Worm (Caenorhabditis elegans) whole organism, L2 larva: Measurements from ENCODE around the gene srt-53.
A peak's percentile ranks its signal among the peaks of the same experiment; 100 is the strongest.

Source experiments
- C34F6.9 ChIP-seq: fragments of 150-350 bp; optimal IDR thresholded peaks from 2 replicates; lab custom pipeline; 2014; ENCODE audit warnings: missing biosample characterization, missing genetic modification characterization
- F13H6.1 ChIP-seq: sonication (generic microtip); optimal IDR thresholded peaks from 2 replicates; lab custom pipeline; 2016; ENCODE audit warnings: missing genetic modification characterization, missing compliant biosample characterization
- R02D3.7 ChIP-seq: fragments of 150-350 bp; optimal IDR thresholded peaks from 2 replicates; lab custom pipeline; 2014; ENCODE audit warnings: missing biosample characterization, missing genetic modification characterization
- Y55F3AM.14 ChIP-seq: fragments of 200-800 bp; sonication (Bioruptor generic); optimal IDR thresholded peaks from 2 replicates; lab custom pipeline; 2018; ENCODE audit warnings: mild to moderate bottlenecking, missing genetic modification characterization, missing compliant biosample characterization
- aly-2 ChIP-seq: fragments of 150-350 bp; optimal IDR thresholded peaks from 2 replicates; lab custom pipeline; 2014; ENCODE audit warnings: missing biosample characterization, missing genetic modification characterization
- ama-1 ChIP-seq: fragments of 150-350 bp; optimal IDR thresholded peaks from 2 replicates; lab custom pipeline; 2018; ENCODE audit warnings: inconsistent platforms
- ceh-16 ChIP-seq: fragments of 150-350 bp; optimal IDR thresholded peaks from 2 replicates; lab custom pipeline; 2014; ENCODE audit warnings: missing biosample characterization, missing genetic modification characterization
- ceh-82 ChIP-seq: fragments of 150-350 bp; optimal IDR thresholded peaks from 2 replicates; lab custom pipeline; 2014; ENCODE audit warnings: missing biosample characterization, missing genetic modification characterization
- crh-2 ChIP-seq: sonication (generic microtip); optimal IDR thresholded peaks from 2 replicates; lab custom pipeline; 2017; ENCODE audit warnings: missing biosample characterization, missing genetic modification characterization
- dmd-4 ChIP-seq: sonication (generic microtip); optimal IDR thresholded peaks from 2 replicates; lab custom pipeline; 2017; ENCODE audit warnings: missing biosample characterization, missing genetic modification characterization
- egl-27 ChIP-seq: sonication (generic microtip); optimal IDR thresholded peaks from 3 replicates; lab custom pipeline; 2017; ENCODE audit warnings: missing biosample characterization, missing genetic modification reagents, missing genetic modification characterization
- elt-1 ChIP-seq: fragments of 150-350 bp; optimal IDR thresholded peaks from 2 replicates; lab custom pipeline; 2014; ENCODE audit warnings: missing biosample characterization, missing genetic modification characterization
- elt-3 ChIP-seq: sonication (generic microtip); optimal IDR thresholded peaks from 2 replicates; lab custom pipeline; 2017; ENCODE audit warnings: missing biosample characterization, missing genetic modification characterization
- lin-11 ChIP-seq: fragments of 150-350 bp; sonication (generic microtip); optimal IDR thresholded peaks from 2 replicates; lab custom pipeline; 2014; ENCODE audit warnings: missing biosample characterization, missing genetic modification characterization, inconsistent platforms, mixed read lengths
- lin-39 ChIP-seq: fragments of 150-350 bp; optimal IDR thresholded peaks from 2 replicates; lab custom pipeline; 2014; ENCODE audit warnings: missing biosample characterization, missing genetic modification reagents, missing genetic modification characterization
- lsy-2 ChIP-seq, 2 experiments: fragments of 150-350 bp in 1 of 2; sonication (generic microtip) in 1 of 2; optimal IDR thresholded peaks; 2 replicates each; lab custom pipeline; 2014 to 2017; ENCODE audit warnings: missing biosample characterization in 2 of 2, missing genetic modification characterization in 2 of 2
- mab-5 ChIP-seq: fragments of 150-350 bp; optimal IDR thresholded peaks from 2 replicates; lab custom pipeline; 2014; ENCODE audit warnings: missing biosample characterization, missing genetic modification characterization
- mbf-1 ChIP-seq: sonication (generic microtip); optimal IDR thresholded peaks from 2 replicates; lab custom pipeline; 2017; ENCODE audit warnings: missing biosample characterization, missing genetic modification characterization
- mdl-1 ChIP-seq, 2 experiments: fragments of 150-350 bp in 1 of 2; sonication (generic microtip) in 1 of 2; optimal IDR thresholded peaks; 2 replicates each; lab custom pipeline; 2017; ENCODE audit warnings: missing biosample characterization in 2 of 2, missing genetic modification characterization in 2 of 2
- nhr-12 ChIP-seq: fragments of 150-350 bp; optimal IDR thresholded peaks from 2 replicates; lab custom pipeline; 2014; ENCODE audit warnings: missing biosample characterization, missing genetic modification characterization
- nhr-129 ChIP-seq: fragments of 150-350 bp; optimal IDR thresholded peaks from 2 replicates; lab custom pipeline; 2014; ENCODE audit warnings: missing biosample characterization, missing genetic modification characterization
- nhr-21 ChIP-seq: fragments of 150-350 bp; optimal IDR thresholded peaks from 2 replicates; lab custom pipeline; 2014; ENCODE audit warnings: missing biosample characterization, missing genetic modification characterization
- nhr-23 ChIP-seq: fragments of 150-350 bp; optimal IDR thresholded peaks from 2 replicates; lab custom pipeline; 2014; ENCODE audit warnings: missing biosample characterization, missing genetic modification reagents, missing genetic modification characterization
- nhr-6 ChIP-seq: fragments of 150-350 bp; optimal IDR thresholded peaks from 2 replicates; lab custom pipeline; 2014; ENCODE audit warnings: missing biosample characterization, missing genetic modification characterization
- peb-1 ChIP-seq: fragments of 150-350 bp; optimal IDR thresholded peaks from 2 replicates; lab custom pipeline; 2014; ENCODE audit warnings: missing biosample characterization, missing genetic modification characterization
- sem-4 ChIP-seq: fragments of 150-350 bp; optimal IDR thresholded peaks from 2 replicates; lab custom pipeline; 2014; ENCODE audit warnings: missing biosample characterization, missing genetic modification reagents, missing genetic modification characterization
- sma-9 ChIP-seq, 2 experiments: fragments of 150-350 bp in 1 of 2; sonication (generic microtip) in 1 of 2; optimal IDR thresholded peaks; 2 replicates each; lab custom pipeline; 2014 to 2016; ENCODE audit warnings: missing genetic modification characterization in 2 of 2, mild to moderate bottlenecking in 1 of 2, missing biosample characterization in 1 of 2, missing compliant biosample characterization in 1 of 2, missing genetic modification reagents in 1 of 2, moderate library complexity in 1 of 2
- unc-39 ChIP-seq: fragments of 150-350 bp; optimal IDR thresholded peaks from 2 replicates; lab custom pipeline; 2014; ENCODE audit warnings: missing biosample characterization, missing genetic modification characterization
- unc-62 ChIP-seq: fragments of 150-350 bp; optimal IDR thresholded peaks from 2 replicates; lab custom pipeline; 2014; ENCODE audit warnings: missing biosample characterization, missing genetic modification reagents, missing genetic modification characterization
- zag-1 ChIP-seq: fragments of 150-350 bp; optimal IDR thresholded peaks from 2 replicates; lab custom pipeline; 2014; ENCODE audit warnings: missing biosample characterization, missing genetic modification characterization
- ztf-1 ChIP-seq: fragments of 200-800 bp; sonication (Bioruptor generic); conservative IDR thresholded peaks from 2 replicates; pipeline ENCODE4 v1.3.6; 2022; ENCODE audit warnings: missing genetic modification characterization, missing compliant biosample characterization
- ztf-11 ChIP-seq: sonication (generic microtip); optimal IDR thresholded peaks from 2 replicates; lab custom pipeline; 2017; ENCODE audit warnings: missing biosample characterization, missing genetic modification characterization

srt-53 gene

ce11 chrV:7908431-7908830, 31.8 kb downstream of the srt-53 start:
- TF ChIP-seq unc-39 (tag; lab: Kevin White, UChicago) (no peak), ceh-82 (no peak)

DNA sequence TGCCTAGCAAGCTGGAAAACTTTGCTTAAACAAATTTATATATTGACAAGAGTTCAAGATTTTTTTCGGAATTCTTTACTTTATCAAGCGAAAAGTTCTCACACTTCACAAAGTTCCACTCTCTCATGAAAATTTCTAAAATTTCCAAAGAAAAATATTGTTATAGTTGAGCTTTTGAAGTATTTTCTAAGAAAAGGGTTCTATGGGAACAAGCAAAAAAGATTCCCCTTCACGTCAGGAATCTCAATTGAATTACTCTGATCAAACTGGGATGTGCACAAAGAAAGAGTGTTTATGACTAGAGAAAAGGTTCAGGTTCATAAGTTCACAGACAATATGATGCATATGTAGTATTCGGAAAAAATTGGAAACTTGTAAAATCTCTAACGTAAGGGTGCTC, 35.8 kb downstream of the srt-53 start:
- TF ChIP-seq mbf-1 (tag; lab: Kevin White, UChicago) = no peak
- TF ChIP-seq nhr-12 (tag; lab: Kevin White, UChicago) = no peak
- TF ChIP-seq sma-9 (GFP tag; optimal IDR thresholded peaks at IDR 0.05; lab: Kevin White, UChicago) = no peak
- TF ChIP-seq sma-9 (tag; optimal IDR thresholded peaks at IDR 0.05; lab: Kevin White, UChicago) = no peak
- no peak for TF ChIP-seq mab-5 (tag; lab: Kevin White, UChicago)
- TF ChIP-seq lin-11 (tag; lab: Kevin White, UChicago) = no peak
- TF ChIP-seq ceh-16 = no peak
- no peak for TF ChIP-seq sem-4 (tag; lab: Kevin White, UChicago)
- TF ChIP-seq mdl-1 (tag; optimal IDR thresholded peaks at IDR 0.05; lab: Kevin White, UChicago) = no peak
- TF ChIP-seq nhr-21 (tag; lab: Kevin White, UChicago) = no peak
- no peak for TF ChIP-seq ztf-11 (tag; lab: Kevin White, UChicago)
- TF ChIP-seq nhr-6 (tag; lab: Kevin White, UChicago) = no peak
- no peak for TF ChIP-seq egl-27 (tag; lab: Kevin White, UChicago)
- no peak for TF ChIP-seq Y55F3AM.14 (GFP tag; lab: Kevin White, UChicago)
- TF ChIP-seq unc-62 (GFP tag; lab: Kevin White, UChicago) = no peak
- no peak for TF ChIP-seq elt-1 (tag; lab: Kevin White, UChicago)

DNA sequence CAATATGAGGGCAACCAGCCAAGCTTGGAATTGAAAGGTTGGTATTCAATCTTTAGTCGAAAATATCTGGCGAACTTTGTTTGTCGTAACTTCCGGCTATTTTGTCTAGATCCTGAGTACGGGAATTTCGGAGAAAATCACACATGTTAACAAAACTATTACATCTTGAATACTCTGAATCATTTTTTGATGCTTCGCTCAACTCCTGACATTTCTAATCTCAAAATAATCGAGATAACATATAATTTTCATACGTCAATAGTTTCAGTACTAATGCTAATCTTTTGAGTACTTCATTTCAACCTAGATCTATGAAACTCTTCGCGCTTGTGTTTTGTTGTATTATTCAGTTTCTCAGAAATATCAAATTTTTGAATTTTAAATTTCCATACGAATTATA, 39.0 kb downstream of the srt-53 start:
- no peak for TF ChIP-seq lsy-2 (tag; optimal IDR thresholded peaks at IDR 0.05; lab: Kevin White, UChicago)

- TF ChIP-seq zag-1 (tag; lab: Kevin White, UChicago) (no peak), sma-9 (GFP tag; optimal IDR thresholded peaks at IDR 0.05; lab: Kevin White, UChicago) (no peak), sma-9 (tag; optimal IDR thresholded peaks at IDR 0.05; lab: Kevin White, UChicago) (no peak), ztf-1 (GFP tag; lab: Robert Waterston, UW) (no peak), dmd-4 (tag; lab: Kevin White, UChicago) (no peak), sem-4 (tag; lab: Kevin White, UChicago) (no peak), crh-2 (tag; lab: Kevin White, UChicago) (no peak), peb-1 (no peak), lin-39 (tag; lab: Kevin White, UChicago) (no peak), aly-2 (tag; lab: Kevin White, UChicago) (no peak)
- TF ChIP-seq, all 48 proteins: peak for 0
Measured at ce11 chrV:7899761-7900160, 40.4 kb downstream of the srt-53 start, which contains the start of gene F40A3.7. Gene F40A3.7 (minus strand): TSS chrV:7899861.

DNA sequence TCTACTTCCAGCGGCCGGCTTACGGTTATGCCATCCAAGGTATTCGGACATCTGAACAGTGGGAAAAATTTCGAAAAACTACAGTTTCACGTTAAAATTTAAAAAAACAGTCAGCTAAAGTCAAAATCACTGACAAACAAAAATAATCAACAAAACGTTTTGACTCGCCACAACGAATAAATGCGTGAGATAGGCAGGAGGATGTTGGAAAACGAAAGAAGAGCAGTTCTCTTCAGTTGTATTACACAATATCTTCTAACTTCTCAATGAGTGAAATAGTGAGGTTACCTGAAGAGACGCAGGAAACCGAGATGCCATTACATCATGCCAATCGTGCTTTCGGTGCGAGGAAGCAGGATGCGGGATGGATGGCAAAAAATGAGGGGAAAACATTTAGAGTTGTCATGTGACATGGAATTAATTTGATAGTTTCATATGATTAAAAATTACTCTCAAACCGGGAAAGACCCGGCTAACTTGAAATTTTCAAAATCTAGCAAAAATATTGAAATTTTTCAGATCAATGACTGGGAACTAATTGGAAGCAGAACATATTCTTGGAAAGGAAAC, 46.3 kb downstream of the srt-53 start, which contains the start of gene F40A3.6:
F40A3.6 (minus strand) TSS at position 51 of the 570 bp plus-strand sequence.
- TF ChIP-seq lsy-2 (tag; optimal IDR thresholded peaks at IDR 0.05; lab: Kevin White, UChicago) (peak in 1 of 2 experiments; percentile 44), ama-1 (lab: Kevin White, UChicago) (no peak), mab-5 (tag; lab: Kevin White, UChicago) (no peak), nhr-129 (tag; lab: Kevin White, UChicago) (peak; percentile 92), C34F6.9 (tag; lab: Kevin White, UChicago) (peak; percentile 71), peb-1 (no peak), Y55F3AM.14 (GFP tag; lab: Kevin White, UChicago) (no peak), F13H6.1 (tag; lab: Kevin White, UChicago) (peak; percentile 34), R02D3.7 (tag; lab: Kevin White, UChicago) (no peak), nhr-12 (tag; lab: Kevin White, UChicago) (no peak), dmd-4 (tag; lab: Kevin White, UChicago) (no peak), elt-1 (tag; lab: Kevin White, UChicago) (no peak), elt-3 (no peak), sma-9 (GFP tag; optimal IDR thresholded peaks at IDR 0.05; lab: Kevin White, UChicago) (peak; percentile 49), sma-9 (tag; optimal IDR thresholded peaks at IDR 0.05; lab: Kevin White, UChicago) (no peak), sem-4 (tag; lab: Kevin White, UChicago) (peak; percentile 3), nhr-23 (tag; lab: Kevin White, UChicago) (no peak)
